Worm (Caenorhabditis elegans) whole organism, L4 larva: ENCODE results near the gene rsp-1.

ENCODE experiments used
- R02D3.7 ChIP-seq: fragments of 150-350 bp; sonication (generic microtip); optimal IDR thresholded peaks from 3 replicates; lab custom pipeline; 2014; ENCODE audit warnings: missing biosample characterization, missing genetic modification characterization
- T26A8.4 ChIP-seq: fragments of 200-800 bp; sonication (Bioruptor generic); IDR thresholded peaks from 2 replicates; pipeline ENCODE4 v1.3.6; 2022; ENCODE audit warnings: missing genetic modification characterization, missing compliant biosample characterization
- ama-1 ChIP-seq: fragments of 150-350 bp; optimal IDR thresholded peaks from 2 replicates; lab custom pipeline; 2014; ENCODE audit warnings: inconsistent platforms, mixed read lengths
- ceh-62 ChIP-seq: sonication (generic microtip); optimal IDR thresholded peaks from 2 replicates; lab custom pipeline; 2017; ENCODE audit warnings: missing biosample characterization, missing genetic modification characterization
- mdt-29 ChIP-seq: fragments of 200-800 bp; sonication (Bioruptor generic); IDR thresholded peaks from 2 replicates; pipeline ENCODE4 v1.3.6; 2022; ENCODE audit warnings: missing genetic modification reagents, missing genetic modification characterization, missing compliant biosample characterization
- mes-2 ChIP-seq: sonication (generic microtip); optimal IDR thresholded peaks from 2 replicates; lab custom pipeline; 2016; ENCODE audit warnings: missing genotype, mild to moderate bottlenecking, missing genetic modification characterization, missing compliant biosample characterization; ENCODE audit not compliant: poor library complexity, severe bottlenecking
- nhr-25 ChIP-seq: sonication (generic microtip); optimal IDR thresholded peaks from 2 replicates; lab custom pipeline; 2017; ENCODE audit warnings: missing genetic modification characterization, mild to moderate bottlenecking, missing compliant biosample characterization, antibody characterized with exemption, moderate library complexity, borderline replicate concordance; ENCODE audit not compliant: insufficient read depth
- nhr-28 ChIP-seq: fragments of 150-350 bp; optimal IDR thresholded peaks from 2 replicates; lab custom pipeline; 2014; ENCODE audit warnings: missing biosample characterization, missing genetic modification characterization
- tag-97 ChIP-seq: fragments of 200-800 bp; sonication (Bioruptor generic); IDR thresholded peaks from 2 replicates; pipeline ENCODE4 v1.3.6; 2022; ENCODE audit warnings: missing genetic modification characterization, missing compliant biosample characterization
- unc-39 ChIP-seq: sonication (generic microtip); optimal IDR thresholded peaks from 2 replicates; lab custom pipeline; 2017; ENCODE audit warnings: missing biosample characterization, missing genetic modification characterization
- unc-62 ChIP-seq, 3 experiments: fragments of 150-350 bp in 1 of 3; sonication (generic microtip); optimal IDR thresholded peaks in 2 of 3; peaks in 1 of 3; 1 replicate in 1 of 3; 2 replicates in 2 of 3; lab custom pipeline; 2014 to 2017; ENCODE audit warnings: missing biosample characterization in 3 of 3, missing genetic modification characterization in 3 of 3, missing genetic modification reagents in 3 of 3, missing genotype in 1 of 3
- zag-1 ChIP-seq: fragments of 150-350 bp; optimal IDR thresholded peaks from 2 replicates; lab custom pipeline; 2014; ENCODE audit warnings: missing biosample characterization, missing genetic modification characterization

ce11 chrII:11443128-11443527 lies 10.0 kb upstream of the rsp-1 start:
- no peak for TF ChIP-seq nhr-28
- no peak for TF ChIP-seq ama-1 (lab: Kevin White, UChicago)
- TF ChIP-seq R02D3.7 (tag; lab: Kevin White, UChicago) = no peak
- no peak for TF ChIP-seq mes-2 (tag; lab: Kevin White, UChicago)
- no peak for TF ChIP-seq unc-62 (GFP tag; optimal IDR thresholded peaks at IDR 0.05 in 1 of 2; lab: Kevin White, UChicago)
- TF ChIP-seq unc-62 (tag; optimal IDR thresholded peaks at IDR 0.05; lab: Kevin White, UChicago) = no peak
- no peak for TF ChIP-seq nhr-25 (tag; lab: Kevin White, UChicago)
- no peak for TF ChIP-seq T26A8.4
- TF ChIP-seq tag-97 (GFP tag; lab: Robert Waterston, UW) = no peak
- no peak for TF ChIP-seq ceh-62 (tag; lab: Kevin White, UChicago)
- no peak for TF ChIP-seq unc-39 (tag; lab: Kevin White, UChicago)
- no peak for TF ChIP-seq zag-1 (tag; lab: Kevin White, UChicago)
- no peak for TF ChIP-seq mdt-29 (GFP tag; lab: Robert Waterston, UW)
